Fruit fly (Drosophila melanogaster): Measurements from ENCODE around the gene mdy.
A peak's percentile ranks its signal among the peaks of the same experiment; 100 is the strongest.

- TF ChIP-seq Hr39 (GFP tag; optimal IDR thresholded peaks at IDR 0.05) = peak; percentile 2
- no peak for TF ChIP-seq Blimp-1 (GFP tag; optimal IDR thresholded peaks at IDR 0.05)
- TF ChIP-seq CG11762 (GFP tag; optimal IDR thresholded peaks at IDR 0.05; ENCODE audit: insufficient read depth) = no peak
- no peak for TF ChIP-seq dsx (GFP tag; optimal IDR thresholded peaks at IDR 0.05; ENCODE audit: poor library complexity, severe bottlenecking)
- no peak for TF ChIP-seq Sox14 (GFP tag; optimal IDR thresholded peaks at IDR 0.05)
- no peak for TF ChIP-seq fkh (GFP tag; optimal IDR thresholded peaks at IDR 0.05)
- TF ChIP-seq CG11902 (GFP tag; optimal IDR thresholded peaks at IDR 0.05) = no peak
- no peak for TF ChIP-seq Gug (GFP tag; IDR thresholded peaks at IDR 0.05)
- TF ChIP-seq Lpt (GFP tag; optimal IDR thresholded peaks at IDR 0.05) = no peak
- no peak for TF ChIP-seq CG32006 (GFP tag; optimal IDR thresholded peaks at IDR 0.05)
These were observed 1.1 kb downstream of the mdy start for dm6 chr2L:16817421-16818101.

Data from whole organism, prepupa.